Fruit fly (Drosophila melanogaster): ENCODE measurements around the gene CG5861.

dm6 chr2L:16293703-16294233 is 13.3 kb downstream of the CG5861 start, which contains the start of gene Cyp303a1:
- TF ChIP-seq usp (GFP tag; optimal IDR thresholded peaks at IDR 0.05) (no peak), pan (optimal IDR thresholded peaks at IDR 0.05) (no peak), psq (optimal IDR thresholded peaks at IDR 0.05) (no peak), Dll (optimal IDR thresholded peaks at IDR 0.05) (no peak)
